Worm (Caenorhabditis elegans): ENCODE measurements around the gene nhr-282.

DNA sequence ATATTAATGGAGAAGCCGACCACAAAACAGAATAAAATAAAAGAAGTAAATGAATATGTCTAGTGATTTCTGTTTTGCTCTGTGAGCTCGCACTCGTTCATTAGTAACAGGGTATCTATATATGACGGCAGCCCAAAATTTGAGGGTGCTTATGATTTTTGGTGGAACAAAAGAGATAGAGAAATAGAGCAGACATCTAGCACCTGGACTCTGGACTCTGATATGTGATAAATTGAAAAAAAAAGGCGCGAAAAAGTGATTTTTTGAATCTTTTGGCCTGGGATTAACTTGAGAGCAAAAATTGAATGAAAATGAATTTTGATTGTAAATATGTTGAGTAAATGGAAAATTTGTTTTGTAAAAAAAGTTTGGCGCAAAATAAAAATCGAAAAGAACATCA lies 35.4 kb upstream of the nhr-282 start, which contains the start of gene nhr-283:
- TF ChIP-seq klf-2 (GFP tag; conservative IDR thresholded peaks at IDR 0.05) (no peak), flt-1 (GFP tag; IDR thresholded peaks at IDR 0.05) (no peak), med-1 (GFP tag; optimal IDR thresholded peaks at IDR 0.05; ENCODE audit: insufficient read depth) (no peak), ztf-29 (GFP tag; IDR thresholded peaks at IDR 0.05) (no peak), ref-1 (GFP tag; conservative IDR thresholded peaks at IDR 0.05) (no peak), ztf-23 (GFP tag; IDR thresholded peaks at IDR 0.05) (no peak), cog-1 (tag; optimal IDR thresholded peaks at IDR 0.05) (no peak), tab-1 (GFP tag; IDR thresholded peaks at IDR 0.05) (no peak)

Data from whole organism, midembryonic.